Worm (Caenorhabditis elegans): ENCODE measurements around the gene fbxa-167.

fbxa-167 gene

ce11 chrII:13677927-13678326 is 36.6 kb downstream of the fbxa-167 start:
- TF ChIP-seq cog-1 (tag; optimal IDR thresholded peaks at IDR 0.05): no peak
- no peak for TF ChIP-seq T22C8.4 (GFP tag; IDR thresholded peaks at IDR 0.05)
- TF ChIP-seq ref-1 (GFP tag; conservative IDR thresholded peaks at IDR 0.05): no peak
- no peak for TF ChIP-seq ztf-29 (GFP tag; IDR thresholded peaks at IDR 0.05)
- no peak for TF ChIP-seq med-1 (GFP tag; optimal IDR thresholded peaks at IDR 0.05; ENCODE audit: insufficient read depth)

- no peak for TF ChIP-seq T22C8.4 (GFP tag; IDR thresholded peaks at IDR 0.05)
- no peak for TF ChIP-seq med-1 (GFP tag; optimal IDR thresholded peaks at IDR 0.05; ENCODE audit: insufficient read depth)
- no peak for TF ChIP-seq klf-2 (GFP tag; conservative IDR thresholded peaks at IDR 0.05)
- no peak for TF ChIP-seq ztf-29 (GFP tag; IDR thresholded peaks at IDR 0.05)
- TF ChIP-seq ztf-23 (GFP tag; IDR thresholded peaks at IDR 0.05): no peak
- TF ChIP-seq tab-1 (GFP tag; IDR thresholded peaks at IDR 0.05): no peak
- no peak for TF ChIP-seq ref-1 (GFP tag; conservative IDR thresholded peaks at IDR 0.05)
- TF ChIP-seq flt-1 (GFP tag; IDR thresholded peaks at IDR 0.05): no peak
- TF ChIP-seq cog-1 (tag; optimal IDR thresholded peaks at IDR 0.05): no peak
These were observed 37.3 kb downstream of the fbxa-167 start for ce11 chrII:13678555-13679119.

ce11 chrII:13679775-13680320 is 38.6 kb downstream of the fbxa-167 start:
- TF ChIP-seq cog-1 (tag; optimal IDR thresholded peaks at IDR 0.05): no peak
- TF ChIP-seq ztf-23 (GFP tag; IDR thresholded peaks at IDR 0.05): no peak
- no peak for TF ChIP-seq T22C8.4 (GFP tag; IDR thresholded peaks at IDR 0.05)
- TF ChIP-seq klf-2 (GFP tag; conservative IDR thresholded peaks at IDR 0.05): no peak
- no peak for TF ChIP-seq ztf-29 (GFP tag; IDR thresholded peaks at IDR 0.05)
- TF ChIP-seq flt-1 (GFP tag; IDR thresholded peaks at IDR 0.05): no peak
- TF ChIP-seq ref-1 (GFP tag; conservative IDR thresholded peaks at IDR 0.05): no peak
- no peak for TF ChIP-seq med-1 (GFP tag; optimal IDR thresholded peaks at IDR 0.05; ENCODE audit: insufficient read depth)

ce11 chrII:13681063-13681462 is 39.8 kb downstream of the fbxa-167 start:
- TF ChIP-seq flt-1 (GFP tag; IDR thresholded peaks at IDR 0.05) (no peak), med-1 (GFP tag; optimal IDR thresholded peaks at IDR 0.05; ENCODE audit: insufficient read depth) (no peak), ref-1 (GFP tag; conservative IDR thresholded peaks at IDR 0.05) (no peak), klf-2 (GFP tag; conservative IDR thresholded peaks at IDR 0.05) (no peak)

ce11 chrII:13685581-13685980 is 44.3 kb downstream of the fbxa-167 start:
- TF ChIP-seq flt-1 (GFP tag; IDR thresholded peaks at IDR 0.05) (no peak), ztf-29 (GFP tag; IDR thresholded peaks at IDR 0.05) (no peak), tab-1 (GFP tag; IDR thresholded peaks at IDR 0.05) (no peak), ztf-23 (GFP tag; IDR thresholded peaks at IDR 0.05) (no peak), klf-2 (GFP tag; conservative IDR thresholded peaks at IDR 0.05) (no peak), med-1 (GFP tag; optimal IDR thresholded peaks at IDR 0.05; ENCODE audit: insufficient read depth) (no peak), cog-1 (tag; optimal IDR thresholded peaks at IDR 0.05) (no peak), T22C8.4 (GFP tag; IDR thresholded peaks at IDR 0.05) (no peak), ref-1 (GFP tag; conservative IDR thresholded peaks at IDR 0.05) (no peak)
